Fruit fly (Drosophila melanogaster): ENCODE data around the gene CG4928.

CG4928 gene

DNA sequence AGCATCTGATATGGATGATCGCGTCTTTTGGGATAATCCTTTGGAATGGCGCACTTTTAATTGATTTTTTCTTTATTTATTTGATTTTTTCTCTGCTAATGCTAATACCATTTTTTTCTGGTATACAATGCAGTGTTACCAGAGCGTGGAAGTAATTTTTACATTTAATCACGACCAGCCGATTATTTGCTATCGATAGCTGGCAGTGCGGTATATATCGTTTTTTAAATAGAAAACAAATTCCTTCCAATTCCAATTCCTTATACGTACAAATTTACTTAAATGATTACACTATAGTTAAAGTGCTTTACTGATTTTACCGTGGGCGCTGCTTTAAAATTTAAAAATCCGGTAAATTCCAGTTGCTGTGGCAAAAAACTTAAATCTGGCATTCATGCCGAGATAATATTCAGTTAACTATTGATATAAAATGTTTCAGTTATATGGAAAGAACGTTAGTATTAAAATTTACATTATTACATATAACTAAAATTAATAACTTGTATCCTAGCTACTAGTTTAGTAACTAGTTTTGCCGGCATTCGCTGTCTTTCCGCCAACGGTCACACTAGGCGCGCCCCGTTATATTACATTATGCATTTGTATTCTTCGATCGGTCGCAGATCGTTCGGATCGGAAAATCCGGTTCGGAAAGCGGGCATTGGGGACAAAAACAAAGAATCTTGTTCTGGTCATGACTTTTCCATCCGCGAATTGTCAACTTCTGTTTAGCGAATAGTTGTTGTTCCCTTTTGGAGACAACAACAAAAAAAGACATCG lies 29.9 kb downstream of the CG4928 start, which contains the start of the genes CG13001 and RhoGAP15B:
Gene CG13001, minus strand, starts transcription at position 137 of the 780 bp plus-strand sequence.
Gene RhoGAP15B, plus strand, starts transcription at position 556 of the 780 bp plus-strand sequence.
- TF ChIP-seq Ets96B (tag; optimal IDR thresholded peaks at IDR 0.05) (peak; percentile 2), ss (GFP tag; optimal IDR thresholded peaks at IDR 0.05) (no peak), svp (GFP tag) (no peak), CG6854 (GFP tag; optimal IDR thresholded peaks at IDR 0.05) (peak; percentile 58), Eip75B (GFP tag; optimal IDR thresholded peaks at IDR 0.05) (peak; percentile 23), CG10669 (GFP tag; optimal IDR thresholded peaks at IDR 0.05) (no peak), acj6 (GFP tag; optimal IDR thresholded peaks at IDR 0.05) (no peak), CG8119 (GFP tag; IDR thresholded peaks at IDR 0.05) (no peak), fd59A (GFP tag; optimal IDR thresholded peaks at IDR 0.05) (no peak), CG9139 (GFP tag; optimal IDR thresholded peaks at IDR 0.05) (peak; percentile 37), fd85E (GFP tag; optimal IDR thresholded peaks at IDR 0.05) (no peak), vri (GFP tag; optimal IDR thresholded peaks at IDR 0.05) (peak; percentile 38), Eip78C (GFP tag) (peak; percentile 29), CG3919 (GFP tag; optimal IDR thresholded peaks at IDR 0.05) (peak; percentile 22), eg (GFP tag; IDR thresholded peaks at IDR 0.05) (0 out of 3 replicates have a peak, but pooled peaks have one; percentile 18), Gug (GFP tag; IDR thresholded peaks at IDR 0.05) (no peak), Sox102F (GFP tag; optimal IDR thresholded peaks at IDR 0.05) (peak; percentile 41)

DNA sequence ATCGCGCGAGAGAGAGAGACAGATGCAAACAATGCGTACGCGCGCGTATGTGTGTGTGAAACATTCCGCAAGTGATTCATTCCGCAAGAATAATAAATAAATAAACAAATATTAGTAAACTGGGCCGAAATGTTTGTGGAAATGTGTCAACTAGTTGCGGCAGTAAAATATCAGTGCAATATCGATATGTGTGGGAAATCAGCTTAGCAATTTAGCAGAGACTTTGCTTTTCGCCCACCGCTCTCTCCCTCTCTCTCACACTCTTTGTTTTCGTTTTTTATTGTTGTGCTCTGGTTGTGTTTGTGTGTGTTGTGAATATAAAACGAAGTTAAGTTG lies 30.5 kb downstream of the CG4928 start:
- no peak for TF ChIP-seq CG16779 (tag; optimal IDR thresholded peaks at IDR 0.05)
- peak; percentile 41 to 54 for TF ChIP-seq ss (GFP tag; optimal IDR thresholded peaks at IDR 0.05)
- TF ChIP-seq dac (GFP tag; optimal IDR thresholded peaks at IDR 0.05): no peak
- peak; percentile 62 for TF ChIP-seq fkh (GFP tag; optimal IDR thresholded peaks at IDR 0.05)
- TF ChIP-seq fd59A (GFP tag; optimal IDR thresholded peaks at IDR 0.05): no peak
- TF ChIP-seq esn (GFP tag; optimal IDR thresholded peaks at IDR 0.05): no peak
- TF ChIP-seq CG6808 (GFP tag; optimal IDR thresholded peaks at IDR 0.05): peak; percentile 36
- TF ChIP-seq Blimp-1 (GFP tag; optimal IDR thresholded peaks at IDR 0.05): peak; percentile 50
- peak; percentile 10 for TF ChIP-seq CG1621 (tag; optimal IDR thresholded peaks at IDR 0.05)
- TF ChIP-seq Eip93F (GFP tag; optimal IDR thresholded peaks at IDR 0.05): peak; percentile 6
- TF ChIP-seq Sox14 (GFP tag; optimal IDR thresholded peaks at IDR 0.05): peak; percentile 60
- no peak for TF ChIP-seq CG10631 (GFP tag; optimal IDR thresholded peaks at IDR 0.05)
- TF ChIP-seq Ets21C (GFP tag; optimal IDR thresholded peaks at IDR 0.05): no peak
- no peak for TF ChIP-seq CG4318 (GFP tag; optimal IDR thresholded peaks at IDR 0.05)
- TF ChIP-seq topi (GFP tag; optimal IDR thresholded peaks at IDR 0.05): peak; percentile 16
- TF ChIP-seq Eip78C (GFP tag): peak; percentile 43
- TF ChIP-seq net (GFP tag; optimal IDR thresholded peaks at IDR 0.05): no peak
- TF ChIP-seq CG6276 (GFP tag; optimal IDR thresholded peaks at IDR 0.05): peak; percentile 42
- 0 out of 2 replicates have a peak, but pooled peaks have one; percentile 19 for TF ChIP-seq CG15336 (GFP tag; IDR thresholded peaks at IDR 0.05)

dm6 chrX:16944049-16944532 lies 31.1 kb downstream of the CG4928 start:
- TF ChIP-seq CG15336 (GFP tag; IDR thresholded peaks at IDR 0.05): peak; percentile 61; the same call in 1 of the 2 replicates
- peak; percentile 25 for TF ChIP-seq svp (GFP tag)
- TF ChIP-seq Met (GFP tag; optimal IDR thresholded peaks at IDR 0.05): no peak
- no peak for TF ChIP-seq Gug (GFP tag; IDR thresholded peaks at IDR 0.05)
- TF ChIP-seq CG31627 (GFP tag; optimal IDR thresholded peaks at IDR 0.05): no peak
- no peak for TF ChIP-seq CG6163 (GFP tag; IDR thresholded peaks at IDR 0.05)
- TF ChIP-seq CG6792 (GFP tag; optimal IDR thresholded peaks at IDR 0.05): no peak
- peak; percentile 36 for TF ChIP-seq CG32006 (GFP tag; optimal IDR thresholded peaks at IDR 0.05)
- TF ChIP-seq CG11902 (GFP tag; optimal IDR thresholded peaks at IDR 0.05): no peak
- TF ChIP-seq dac (GFP tag; optimal IDR thresholded peaks at IDR 0.05): no peak
- no peak for TF ChIP-seq Ets21C (GFP tag; optimal IDR thresholded peaks at IDR 0.05)
- no peak for TF ChIP-seq CG6276 (GFP tag; optimal IDR thresholded peaks at IDR 0.05)
- TF ChIP-seq CG6854 (GFP tag; optimal IDR thresholded peaks at IDR 0.05): no peak
- TF ChIP-seq CG10631 (GFP tag; optimal IDR thresholded peaks at IDR 0.05): peak; percentile 4
- no peak for TF ChIP-seq achi (GFP tag; optimal IDR thresholded peaks at IDR 0.05)
- TF ChIP-seq CG1621 (tag; optimal IDR thresholded peaks at IDR 0.05): no peak
- no peak for TF ChIP-seq Eip75B (GFP tag; optimal IDR thresholded peaks at IDR 0.05)
- no peak for TF ChIP-seq fd85E (GFP tag; optimal IDR thresholded peaks at IDR 0.05)
- no peak for TF ChIP-seq Blimp-1 (GFP tag; optimal IDR thresholded peaks at IDR 0.05)
- TF ChIP-seq Hr38 (GFP tag; optimal IDR thresholded peaks at IDR 0.05): no peak
- no peak for TF ChIP-seq CG9139 (GFP tag; optimal IDR thresholded peaks at IDR 0.05)
- no peak for TF ChIP-seq topi (GFP tag; optimal IDR thresholded peaks at IDR 0.05)
- no peak for TF ChIP-seq CG8632 (GFP tag; optimal IDR thresholded peaks at IDR 0.05)
- TF ChIP-seq fd59A (GFP tag; optimal IDR thresholded peaks at IDR 0.05): no peak
- TF ChIP-seq OdsH (GFP tag; optimal IDR thresholded peaks at IDR 0.05): peak; percentile 2
- TF ChIP-seq Hr39 (GFP tag; optimal IDR thresholded peaks at IDR 0.05): no peak
- TF ChIP-seq CG4318 (GFP tag; optimal IDR thresholded peaks at IDR 0.05): no peak
- no peak for TF ChIP-seq CG8319 (GFP tag; optimal IDR thresholded peaks at IDR 0.05)

Measured in whole organism, prepupa.